Fruit fly (Drosophila melanogaster) whole organism, embryonic: ENCODE measurements around the gene CG31633.

ENCODE experiments used
- Atf-2 ChIP-seq: fragments of 200-800 bp; sonication (Bioruptor generic); optimal IDR thresholded peaks from 2 replicates; lab custom pipeline; 2016; ENCODE audit warnings: missing biosample characterization, missing genetic modification characterization
- Atf6 ChIP-seq: fragments of 200-800 bp; sonication (Bioruptor generic); IDR thresholded peaks from 2 replicates; pipeline ENCODE4 v1.3.6; 2022; ENCODE audit warnings: missing biosample characterization, missing genetic modification characterization
- CG10209 ChIP-seq: fragments of 200-800 bp; sonication (Bioruptor generic); optimal IDR thresholded peaks from 3 replicates; lab custom pipeline; 2017; ENCODE audit warnings: missing biosample characterization, mild to moderate bottlenecking, missing genetic modification characterization, missing genetic modification reagents
- CG11093 ChIP-seq: fragments of 200-800 bp; sonication (Bioruptor generic); IDR thresholded peaks from 3 replicates; pipeline ENCODE4 v1.3.6; 2022; ENCODE audit warnings: missing biosample characterization, missing genetic modification characterization
- CG12744 ChIP-seq: fragments of 200-800 bp; sonication (Bioruptor generic); optimal IDR thresholded peaks from 2 replicates; lab custom pipeline; 2016; ENCODE audit warnings: missing biosample characterization, missing genetic modification characterization
- CG12769 ChIP-seq: fragments of 200-800 bp; sonication (Bioruptor generic); optimal IDR thresholded peaks from 2 replicates; lab custom pipeline; 2019; ENCODE audit warnings: missing biosample characterization, mild to moderate bottlenecking, missing genetic modification characterization, moderate library complexity
- CG13287 ChIP-seq: fragments of 200-800 bp; sonication (Bioruptor generic); IDR thresholded peaks from 2 replicates; pipeline ENCODE4 v1.3.6; 2022; ENCODE audit warnings: missing biosample characterization, missing genetic modification characterization; ENCODE audit not compliant: partially characterized antibody
- CG14860 ChIP-seq: fragments of 200-800 bp; sonication (Bioruptor generic); IDR thresholded peaks from 3 replicates; pipeline ENCODE4 v1.3.6; 2022; ENCODE audit warnings: missing biosample characterization, missing genetic modification characterization; ENCODE audit not compliant: partially characterized antibody
- CG16813 ChIP-seq: fragments of 200-800 bp; sonication (Bioruptor generic); IDR thresholded peaks from 3 replicates; pipeline ENCODE4 v1.3.6; 2022; ENCODE audit warnings: missing biosample characterization, missing genetic modification characterization; ENCODE audit not compliant: partially characterized antibody
- CG17829 ChIP-seq: fragments of 200-800 bp; optimal IDR thresholded peaks from 2 replicates; lab custom pipeline; 2019; ENCODE audit warnings: missing biosample characterization, mild to moderate bottlenecking, missing genetic modification characterization, moderate library complexity
- CG2129 ChIP-seq: fragments of 200-800 bp; sonication (Bioruptor generic); IDR thresholded peaks from 2 replicates; pipeline ENCODE4 v1.3.6; 2022; ENCODE audit warnings: missing biosample characterization, missing genetic modification characterization; ENCODE audit not compliant: partially characterized antibody
- CG4360 ChIP-seq: fragments of 200-800 bp; sonication (Bioruptor generic); IDR thresholded peaks from 2 replicates; pipeline ENCODE4 v1.3.6; 2022; ENCODE audit warnings: missing biosample characterization, missing genetic modification characterization
- CG6765 ChIP-seq: fragments of 200-800 bp; sonication (Bioruptor generic); optimal IDR thresholded peaks from 3 replicates; lab custom pipeline; 2017; ENCODE audit warnings: missing biosample characterization, mild to moderate bottlenecking, missing genetic modification characterization
- CG6791 ChIP-seq: fragments of 200-800 bp; sonication (Bioruptor generic); IDR thresholded peaks from 3 replicates; pipeline ENCODE4 v1.3.6; 2022; ENCODE audit warnings: missing biosample characterization, missing genetic modification characterization; ENCODE audit not compliant: partially characterized antibody
- CG6813 ChIP-seq: fragments of 200-800 bp; sonication (Bioruptor generic); optimal IDR thresholded peaks from 2 replicates; lab custom pipeline; 2017; ENCODE audit warnings: missing biosample characterization, missing genetic modification characterization, mild to moderate bottlenecking, moderate library complexity, missing genetic modification reagents
- CG8281 ChIP-seq: fragments of 200-800 bp; sonication (Bioruptor generic); optimal IDR thresholded peaks from 2 replicates; lab custom pipeline; 2018; ENCODE audit warnings: missing biosample characterization, mild to moderate bottlenecking, missing genetic modification characterization, moderate library complexity
- CrebB ChIP-seq: fragments of 200-800 bp; sonication (Bioruptor generic); optimal IDR thresholded peaks from 3 replicates; lab custom pipeline; 2018; ENCODE audit warnings: missing biosample characterization, mild to moderate bottlenecking, missing genetic modification characterization
- D ChIP-seq, 2 experiments: fragments of 200-800 bp in 1 of 2; fragments of >200 bp in 1 of 2; sonication (Bioruptor generic) in 1 of 2; optimal IDR thresholded peaks; 2 replicates in 1 of 2; 3 replicates in 1 of 2; lab custom pipeline; 2017; ENCODE audit warnings: mild to moderate bottlenecking in 1 of 2, missing biosample characterization in 1 of 2, missing genetic modification characterization in 1 of 2, missing genetic modification reagents in 1 of 2
- D19B ChIP-seq: fragments of 200-800 bp; sonication (Bioruptor generic); optimal IDR thresholded peaks from 2 replicates; lab custom pipeline; 2017; ENCODE audit warnings: missing biosample characterization, mild to moderate bottlenecking, missing genetic modification characterization
- Dip3 ChIP-seq: fragments of 200-800 bp; sonication (Bioruptor generic); optimal IDR thresholded peaks from 3 replicates; lab custom pipeline; 2016; ENCODE audit warnings: missing biosample characterization, missing genetic modification characterization
- Doc3 ChIP-seq: fragments of 200-800 bp; sonication (Bioruptor generic); IDR thresholded peaks from 3 replicates; pipeline ENCODE4 v1.3.6; 2022; ENCODE audit warnings: missing biosample characterization, missing genetic modification characterization; ENCODE audit not compliant: partially characterized antibody
- HmgZ ChIP-seq: fragments of 200-800 bp; sonication (Bioruptor generic); optimal IDR thresholded peaks from 2 replicates; lab custom pipeline; 2018; ENCODE audit warnings: missing biosample characterization, mild to moderate bottlenecking, missing genetic modification characterization
- Lpt ChIP-seq: fragments of >200 bp; optimal IDR thresholded peaks from 2 replicates; lab custom pipeline; 2018; ENCODE audit warnings: missing biosample characterization, missing genetic modification characterization
- Med ChIP-seq: fragments of 200-800 bp; sonication (Bioruptor generic); peaks from one replicate; lab custom pipeline; 2016; ENCODE audit warnings: missing biosample characterization, missing genetic modification characterization, mild to moderate bottlenecking, inconsistent platforms, moderate library complexity
- Neu2 ChIP-seq: fragments of 200-800 bp; sonication (Bioruptor generic); optimal IDR thresholded peaks from 3 replicates; lab custom pipeline; 2016; ENCODE audit warnings: missing biosample characterization, missing genetic modification characterization, borderline replicate concordance
- Scr ChIP-seq: fragments of 200-800 bp; sonication (Bioruptor generic); IDR thresholded peaks from 2 replicates; pipeline ENCODE4 v1.3.6; 2022; ENCODE audit warnings: missing biosample characterization, missing genetic modification characterization; ENCODE audit not compliant: partially characterized antibody
- Usf ChIP-seq: fragments of 200-800 bp; sonication (Bioruptor generic); optimal IDR thresholded peaks from 2 replicates; lab custom pipeline; 2017; ENCODE audit warnings: missing genotype, missing biosample characterization, missing genetic modification characterization
- chinmo ChIP-seq: fragments of 200-800 bp; sonication (Bioruptor generic); IDR thresholded peaks from 4 replicates; pipeline ENCODE4 v1.3.6; 2022; ENCODE audit warnings: missing biosample characterization, missing genetic modification characterization; ENCODE audit not compliant: partially characterized antibody
- chm ChIP-seq: fragments of 200-800 bp; sonication (Bioruptor generic); IDR thresholded peaks from 2 replicates; pipeline ENCODE4 v1.3.6; 2022; ENCODE audit warnings: missing biosample characterization, missing genetic modification characterization
- crp ChIP-seq, 2 experiments: fragments of 200-800 bp; sonication (Bioruptor generic); optimal IDR thresholded peaks; 2 replicates in 1 of 2; 3 replicates in 1 of 2; lab custom pipeline; 2017; ENCODE audit warnings: missing biosample characterization in 2 of 2, missing genetic modification characterization in 2 of 2, mild to moderate bottlenecking in 1 of 2, moderate library complexity in 1 of 2
- cwo ChIP-seq: fragments of 200-800 bp; sonication (Bioruptor generic); optimal IDR thresholded peaks from 3 replicates; lab custom pipeline; 2017; ENCODE audit warnings: missing biosample characterization, missing genetic modification characterization, mild to moderate bottlenecking, moderate library complexity, missing genetic modification reagents
- grau ChIP-seq: fragments of 200-800 bp; optimal IDR thresholded peaks from 3 replicates; lab custom pipeline; 2019; ENCODE audit warnings: missing biosample characterization, mild to moderate bottlenecking, missing genetic modification characterization, moderate library complexity
- hkb ChIP-seq, 2 experiments: fragments of 200-800 bp in 1 of 2; fragments of >200 bp in 1 of 2; sonication (Bioruptor generic) in 1 of 2; IDR thresholded peaks in 1 of 2; optimal IDR thresholded peaks in 1 of 2; 2 replicates each; pipeline versions ENCODE4 v1.3.6 to Lab custom; 2017 to 2022; ENCODE audit warnings: missing biosample characterization in 1 of 2, missing genetic modification characterization in 1 of 2
- inv ChIP-seq: fragments of 200-800 bp; sonication (Bioruptor generic); IDR thresholded peaks from 2 replicates; pipeline ENCODE4 v1.3.6; 2022; ENCODE audit warnings: missing biosample characterization, missing genetic modification characterization; ENCODE audit not compliant: partially characterized antibody
- lbe ChIP-seq: fragments of 200-800 bp; sonication (Bioruptor generic); optimal IDR thresholded peaks from 2 replicates; lab custom pipeline; 2016; ENCODE audit warnings: missing biosample characterization, mild to moderate bottlenecking, missing genetic modification characterization
- nerfin-2 ChIP-seq: fragments of 200-800 bp; sonication (Bioruptor generic); IDR thresholded peaks from 2 replicates; pipeline ENCODE4 v1.3.6; 2022; ENCODE audit warnings: missing biosample characterization, missing genetic modification characterization; ENCODE audit not compliant: partially characterized antibody
- pfk ChIP-seq: fragments of 200-800 bp; sonication (Bioruptor generic); optimal IDR thresholded peaks from 2 replicates; lab custom pipeline; 2018; ENCODE audit warnings: missing biosample characterization, mild to moderate bottlenecking, missing genetic modification characterization, moderate library complexity
- pzg ChIP-seq: fragments of 200-800 bp; sonication (Bioruptor generic); optimal IDR thresholded peaks from 3 replicates; lab custom pipeline; 2018; ENCODE audit warnings: missing biosample characterization, mild to moderate bottlenecking, missing genetic modification characterization, moderate library complexity
- sd ChIP-seq: fragments of 200-800 bp; sonication (Bioruptor generic); optimal IDR thresholded peaks from 3 replicates; lab custom pipeline; 2018; ENCODE audit warnings: missing biosample characterization, mild to moderate bottlenecking, missing genetic modification characterization, moderate library complexity
- sna ChIP-seq: fragments of 200-800 bp; sonication (Bioruptor generic); IDR thresholded peaks from 2 replicates; pipeline ENCODE4 v1.3.6; 2022; ENCODE audit warnings: missing biosample characterization, missing genetic modification characterization; ENCODE audit not compliant: partially characterized antibody
- sqz ChIP-seq: fragments of 200-800 bp; sonication (Bioruptor generic); optimal IDR thresholded peaks from 3 replicates; lab custom pipeline; 2018; ENCODE audit warnings: missing biosample characterization, mild to moderate bottlenecking, missing genetic modification characterization
- stc ChIP-seq: fragments of 200-800 bp; sonication (Bioruptor generic); IDR thresholded peaks from 2 replicates; pipeline ENCODE4 v1.3.6; 2022; ENCODE audit warnings: missing biosample characterization, missing genetic modification characterization
- tap ChIP-seq: fragments of 200-800 bp; optimal IDR thresholded peaks from 3 replicates; lab custom pipeline; 2019; ENCODE audit warnings: missing biosample characterization, mild to moderate bottlenecking, missing genetic modification characterization, moderate library complexity
- tna ChIP-seq: fragments of 200-800 bp; sonication (Bioruptor generic); IDR thresholded peaks from 2 replicates; pipeline ENCODE4 v1.3.6; 2022; ENCODE audit warnings: missing biosample characterization, missing genetic modification characterization; ENCODE audit not compliant: partially characterized antibody
- unc-4 ChIP-seq: fragments of 200-800 bp; sonication (Bioruptor generic); IDR thresholded peaks from 2 replicates; pipeline ENCODE4 v1.3.6; 2022; ENCODE audit warnings: missing biosample characterization, missing genetic modification characterization; ENCODE audit not compliant: partially characterized antibody
- vnd ChIP-seq: fragments of 200-800 bp; sonication (Bioruptor generic); IDR thresholded peaks from 3 replicates; pipeline ENCODE4 v1.3.6; 2022; ENCODE audit warnings: missing biosample characterization, missing genetic modification characterization; ENCODE audit not compliant: partially characterized antibody
- zen2 ChIP-seq: fragments of 200-800 bp; sonication (Bioruptor generic); IDR thresholded peaks from 3 replicates; pipeline ENCODE4 v1.3.6; 2022; ENCODE audit warnings: missing biosample characterization, missing genetic modification characterization; ENCODE audit not compliant: partially characterized antibody

The CG31633 gene

dm6 chr2L:6656264-6656676 is at the start of gene CG31633:
TSS of gene CG31633 (minus strand) at chr2L:6656321.
- TF ChIP-seq sqz (no peak), Atf6 (no peak), CG6765 (GFP tag; lab: Kevin White, UChicago) (no peak), Dip3 (GFP tag; lab: Kevin White, UChicago) (no peak), pzg (GFP tag; lab: Kevin White, UChicago) (peak; percentile 10), CG12769 (tag; lab: Kevin White, UChicago) (no peak), CG13287 (GFP tag; lab: Robert Waterston, UW) (peak; percentile 84), unc-4 (GFP tag; lab: Robert Waterston, UW) (peak; percentile 50), CG6813 (GFP tag; lab: Kevin White, UChicago) (no peak), CG17829 (no peak), hkb (optimal IDR thresholded peaks at IDR 0.05; lab: Kevin White, UChicago) (no peak), hkb (GFP tag; IDR thresholded peaks at IDR 0.05; lab: Robert Waterston, UW) (no peak), D19B (peak; percentile 77), cwo (no peak), tap (tag; lab: Kevin White, UChicago) (no peak), Neu2 (GFP tag; lab: Kevin White, UChicago) (no peak), Usf (no peak), CG2129 (no peak), chm (no peak), HmgZ (tag; lab: Kevin White, UChicago) (no peak), Doc3 (GFP tag; lab: Robert Waterston, UW) (peak; percentile 60; the same call in 1 of the 3 replicates), lbe (GFP tag; lab: Kevin White, UChicago) (no peak), CG8281 (no peak), CG10209 (GFP tag; lab: Kevin White, UChicago) (no peak), Atf-2 (no peak), zen2 (GFP tag; lab: Robert Waterston, UW) (peak; percentile 53; the same call in 2 of the 3 replicates), CG6791 (peak; percentile 72; the same call in 2 of the 3 replicates), crp (GFP tag; optimal IDR thresholded peaks at IDR 0.05; lab: Kevin White, UChicago) (peak in 1 of 2 experiments; percentile 79), inv (GFP tag; lab: Robert Waterston, UW) (peak; percentile 40; the same call in 1 of the 2 replicates), nerfin-2 (GFP tag; lab: Robert Waterston, UW) (peak; percentile 91), sna (peak; percentile 78; the same call in 1 of the 2 replicates), sd (tag; lab: Kevin White, UChicago) (peak; percentile 89), CG14860 (peak; percentile 85), CG4360 (GFP tag; lab: Robert Waterston, UW) (no peak), Lpt (no peak), Scr (peak; percentile 75), CG16813 (peak; percentile 70), CG11093 (GFP tag; lab: Robert Waterston, UW) (no peak), stc (GFP tag; lab: Robert Waterston, UW) (no peak), CrebB (no peak), tna (peak; percentile 95), CG12744 (GFP tag; lab: Kevin White, UChicago) (no peak), vnd (GFP tag; lab: Robert Waterston, UW) (peak; percentile 77), chinmo (GFP tag; lab: Robert Waterston, UW) (peak; percentile 80; the same call in 1 of the 4 replicates), pfk (GFP tag; lab: Kevin White, UChicago) (peak; percentile 96), D (optimal IDR thresholded peaks at IDR 0.05; lab: Kevin White, UChicago) (no peak), D (GFP tag; optimal IDR thresholded peaks at IDR 0.05; lab: Kevin White, UChicago) (no peak), Med (GFP tag; lab: Kevin White, UChicago) (peak; percentile 55), grau (tag; lab: Kevin White, UChicago) (no peak)
